Worm (Caenorhabditis elegans) whole organism, L4 larva: Measurements from ENCODE around the gene pqn-8.

Source experiments
- D1046.2 ChIP-seq: fragments of 200-800 bp; sonication (Bioruptor generic); IDR thresholded peaks from 2 replicates; pipeline ENCODE4 v1.3.6; 2022; ENCODE audit warnings: missing genetic modification characterization, missing compliant biosample characterization
- F26F4.8 ChIP-seq: fragments of 200-800 bp; sonication (Bioruptor generic); conservative IDR thresholded peaks from 2 replicates; pipeline ENCODE4 v1.3.6; 2022; ENCODE audit warnings: missing genetic modification characterization, missing compliant biosample characterization
- F44E2.7 ChIP-seq: fragments of 200-800 bp; sonication (Bioruptor generic); IDR thresholded peaks from 2 replicates; pipeline ENCODE4 v2.1.2; 2022; ENCODE audit warnings: missing genetic modification characterization, missing compliant biosample characterization
- F49E8.2 ChIP-seq: sonication (generic microtip); optimal IDR thresholded peaks from 2 replicates; lab custom pipeline; 2016; ENCODE audit warnings: missing compliant biosample characterization, mild to moderate bottlenecking, missing genetic modification characterization, borderline replicate concordance
- Y48G9A.11 ChIP-seq: fragments of 200-800 bp; sonication (Bioruptor generic); IDR thresholded peaks from 2 replicates; pipeline ENCODE4 v1.3.6; 2022; ENCODE audit warnings: missing genetic modification reagents, missing genetic modification characterization, missing compliant biosample characterization
- Y75B8A.6 ChIP-seq: fragments of 200-800 bp; sonication (Bioruptor generic); IDR thresholded peaks from 2 replicates; pipeline ENCODE4 v1.3.6; 2022; ENCODE audit warnings: missing genetic modification reagents, missing genetic modification characterization, missing compliant biosample characterization
- aha-1 ChIP-seq: fragments of 150-350 bp; peaks from one replicate; lab custom pipeline; 2014; ENCODE audit warnings: missing biosample characterization, missing genetic modification characterization
- ceh-28 ChIP-seq: fragments of 150-350 bp; optimal IDR thresholded peaks from 2 replicates; lab custom pipeline; 2014; ENCODE audit warnings: missing biosample characterization, missing genetic modification reagents, missing genetic modification characterization
- ceh-62 ChIP-seq: sonication (generic microtip); optimal IDR thresholded peaks from 2 replicates; lab custom pipeline; 2017; ENCODE audit warnings: missing biosample characterization, missing genetic modification characterization
- ctbp-1 ChIP-seq: fragments of 200-800 bp; sonication (Bioruptor generic); IDR thresholded peaks from 2 replicates; pipeline ENCODE4 v1.3.6; 2022; ENCODE audit warnings: missing genetic modification reagents, missing genetic modification characterization, missing compliant biosample characterization
- daf-8 ChIP-seq: fragments of 200-800 bp; sonication (Bioruptor generic); IDR thresholded peaks from 2 replicates; pipeline ENCODE4 v1.3.6; 2022; ENCODE audit warnings: missing genetic modification characterization, missing compliant biosample characterization
- dmd-8 ChIP-seq: fragments of 200-800 bp; sonication (Bioruptor generic); IDR thresholded peaks from 2 replicates; pipeline ENCODE4 v1.3.6; 2022; ENCODE audit warnings: missing genetic modification characterization, missing compliant biosample characterization
- dmd-9 ChIP-seq: fragments of 200-800 bp; sonication (Bioruptor generic); IDR thresholded peaks from 2 replicates; pipeline ENCODE4 v1.3.6; 2022; ENCODE audit warnings: missing genetic modification reagents, missing genetic modification characterization, missing compliant biosample characterization
- dpl-1 ChIP-seq: fragments of 150-350 bp; optimal IDR thresholded peaks from 2 replicates; lab custom pipeline; 2014; ENCODE audit warnings: missing biosample characterization, missing genetic modification reagents, missing genetic modification characterization
- egl-27 ChIP-seq: sonication (generic microtip); optimal IDR thresholded peaks from 3 replicates; lab custom pipeline; 2017; ENCODE audit warnings: missing biosample characterization, missing genetic modification reagents, missing genetic modification characterization
- fkh-10 ChIP-seq: fragments of 150-350 bp; optimal IDR thresholded peaks from 2 replicates; lab custom pipeline; 2014; ENCODE audit warnings: missing biosample characterization, missing genetic modification reagents, missing genetic modification characterization
- fos-1 ChIP-seq: fragments of 150-350 bp; optimal IDR thresholded peaks from 2 replicates; lab custom pipeline; 2014; ENCODE audit warnings: missing biosample characterization, missing genetic modification characterization
- gei-8 ChIP-seq: fragments of 200-800 bp; sonication (Bioruptor generic); optimal IDR thresholded peaks from 2 replicates; lab custom pipeline; 2018; ENCODE audit warnings: mild to moderate bottlenecking, missing genetic modification characterization, missing compliant biosample characterization
- hlh-30 ChIP-seq: sonication (generic microtip); optimal IDR thresholded peaks from 2 replicates; lab custom pipeline; 2017; ENCODE audit warnings: antibody characterized with exemption, mild to moderate bottlenecking, missing genetic modification characterization, missing compliant biosample characterization; ENCODE audit not compliant: insufficient read depth
- jun-1 ChIP-seq: fragments of 150-350 bp; optimal IDR thresholded peaks from 2 replicates; lab custom pipeline; 2014; ENCODE audit warnings: missing biosample characterization, missing genetic modification reagents, missing genetic modification characterization
- lim-7 ChIP-seq: fragments of 200-800 bp; sonication (Bioruptor generic); IDR thresholded peaks from 2 replicates; pipeline ENCODE4 v1.3.6; 2022; ENCODE audit warnings: missing genetic modification characterization, missing compliant biosample characterization
- lin-13 ChIP-seq: fragments of 150-350 bp; optimal IDR thresholded peaks from 2 replicates; lab custom pipeline; 2014; ENCODE audit warnings: missing biosample characterization, missing genetic modification reagents, missing genetic modification characterization
- lin-29 ChIP-seq: fragments of 200-800 bp; sonication (Bioruptor generic); IDR thresholded peaks from 2 replicates; pipeline ENCODE4 v1.3.6; 2022; ENCODE audit warnings: missing genetic modification reagents, missing genetic modification characterization, missing compliant biosample characterization
- lir-3 ChIP-seq: sonication (generic microtip); optimal IDR thresholded peaks from 2 replicates; lab custom pipeline; 2016; ENCODE audit warnings: mild to moderate bottlenecking, missing genetic modification characterization, missing compliant biosample characterization
- mep-1 ChIP-seq: fragments of 150-350 bp; sonication (generic microtip); optimal IDR thresholded peaks from 3 replicates; lab custom pipeline; 2014; ENCODE audit warnings: missing biosample characterization, missing genetic modification characterization
- nhr-10 ChIP-seq: fragments of 150-350 bp; optimal IDR thresholded peaks from 2 replicates; lab custom pipeline; 2014; ENCODE audit warnings: missing biosample characterization, missing genetic modification characterization
- nhr-11 ChIP-seq: fragments of 150-350 bp; optimal IDR thresholded peaks from 2 replicates; lab custom pipeline; 2014; ENCODE audit warnings: missing biosample characterization, missing genetic modification characterization
- rbr-2 ChIP-seq: sonication (generic microtip); optimal IDR thresholded peaks from 2 replicates; lab custom pipeline; 2016; ENCODE audit warnings: missing genotype, missing genetic modification characterization, missing compliant biosample characterization
- snpc-4 ChIP-seq: fragments of 150-350 bp; optimal IDR thresholded peaks from 2 replicates; lab custom pipeline; 2014; ENCODE audit warnings: missing biosample characterization, missing genetic modification characterization
- unc-130 ChIP-seq: sonication (generic microtip); optimal IDR thresholded peaks from 2 replicates; lab custom pipeline; 2016; ENCODE audit warnings: missing genetic modification reagents, missing genetic modification characterization, missing compliant biosample characterization
- unc-39 ChIP-seq: sonication (generic microtip); optimal IDR thresholded peaks from 2 replicates; lab custom pipeline; 2017; ENCODE audit warnings: missing biosample characterization, missing genetic modification characterization
- unc-62 ChIP-seq, 3 experiments: fragments of 150-350 bp in 1 of 3; sonication (generic microtip); optimal IDR thresholded peaks in 2 of 3; peaks in 1 of 3; 1 replicate in 1 of 3; 2 replicates in 2 of 3; lab custom pipeline; 2014 to 2017; ENCODE audit warnings: missing biosample characterization in 3 of 3, missing genetic modification characterization in 3 of 3, missing genetic modification reagents in 3 of 3, missing genotype in 1 of 3
- zip-2 ChIP-seq: fragments of 150-350 bp; optimal IDR thresholded peaks from 2 replicates; lab custom pipeline; 2014; ENCODE audit warnings: missing biosample characterization, missing genetic modification characterization
- ztf-11 ChIP-seq: fragments of 150-350 bp; optimal IDR thresholded peaks from 2 replicates; lab custom pipeline; 2014; ENCODE audit warnings: missing biosample characterization, missing genetic modification characterization
- ztf-7 ChIP-seq: fragments of 150-350 bp; optimal IDR thresholded peaks from 2 replicates; lab custom pipeline; 2014; ENCODE audit warnings: missing biosample characterization, missing genetic modification characterization

The pqn-8 gene

DNA sequence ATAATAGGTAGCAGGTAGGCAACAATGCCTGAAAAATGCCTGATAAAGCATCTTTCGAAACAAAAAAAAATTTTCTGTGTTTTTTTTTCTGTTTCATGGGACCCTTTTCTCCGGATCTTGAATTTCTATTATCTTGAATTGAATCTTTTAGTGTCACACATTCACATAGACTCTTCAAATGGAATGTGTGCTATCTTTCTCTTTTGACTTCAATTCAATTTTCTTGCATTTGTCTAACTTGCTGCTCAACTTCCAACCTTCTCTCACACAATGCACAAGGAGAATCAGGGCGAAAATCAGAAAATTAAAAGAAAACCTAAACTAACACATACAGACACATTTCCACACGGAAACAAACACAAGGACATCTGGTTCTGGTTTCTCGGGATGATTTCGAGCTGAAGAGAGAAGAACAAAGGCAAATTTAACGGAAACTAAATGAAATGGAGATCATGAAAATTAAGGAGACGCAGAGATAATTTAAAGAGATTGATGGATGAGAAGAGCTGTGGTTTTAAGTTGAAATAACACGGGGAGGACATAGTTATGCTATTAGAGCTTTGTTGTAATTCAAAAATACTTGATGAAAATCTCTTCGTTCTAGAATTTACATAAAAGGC is 25.5 kb downstream of the pqn-8 start:
- no peak for TF ChIP-seq D1046.2 (GFP tag; lab: Robert Waterston, UW)
- no peak for TF ChIP-seq lir-3 (tag; lab: Kevin White, UChicago)
- no peak for TF ChIP-seq unc-62 (GFP tag; optimal IDR thresholded peaks at IDR 0.05 in 1 of 2; lab: Kevin White, UChicago)
- no peak for TF ChIP-seq unc-62 (tag; optimal IDR thresholded peaks at IDR 0.05; lab: Kevin White, UChicago)
- TF ChIP-seq gei-8 (GFP tag; lab: Kevin White, UChicago): no peak
- TF ChIP-seq lin-29: no peak
- TF ChIP-seq ceh-62: no peak
- TF ChIP-seq rbr-2 (tag; lab: Kevin White, UChicago): no peak

DNA sequence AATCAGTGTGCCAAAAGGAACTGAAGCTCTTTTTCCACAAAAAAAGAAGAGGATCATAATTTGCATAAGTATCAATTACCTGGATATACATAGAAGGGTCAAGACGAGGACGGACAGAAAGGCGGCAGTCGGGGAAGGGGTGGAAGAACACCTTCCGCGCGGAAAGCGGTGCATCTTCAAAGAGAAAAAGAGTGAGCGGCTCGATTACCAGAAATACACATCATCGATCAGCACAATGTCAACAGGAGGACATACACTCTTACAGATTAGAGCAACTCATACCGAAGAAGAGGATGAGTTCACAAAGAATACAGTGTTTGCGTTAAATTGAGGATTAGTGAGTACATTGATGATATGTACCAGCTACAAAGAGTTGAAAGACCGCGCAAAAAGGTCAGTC is 28.4 kb downstream of the pqn-8 start:
- TF ChIP-seq unc-130 (GFP tag; lab: Kevin White, UChicago) (no peak), dpl-1 (GFP tag; lab: Kevin White, UChicago) (no peak), ceh-28 (tag; lab: Kevin White, UChicago) (no peak), aha-1 (tag; lab: Kevin White, UChicago) (peak; percentile 90)

DNA sequence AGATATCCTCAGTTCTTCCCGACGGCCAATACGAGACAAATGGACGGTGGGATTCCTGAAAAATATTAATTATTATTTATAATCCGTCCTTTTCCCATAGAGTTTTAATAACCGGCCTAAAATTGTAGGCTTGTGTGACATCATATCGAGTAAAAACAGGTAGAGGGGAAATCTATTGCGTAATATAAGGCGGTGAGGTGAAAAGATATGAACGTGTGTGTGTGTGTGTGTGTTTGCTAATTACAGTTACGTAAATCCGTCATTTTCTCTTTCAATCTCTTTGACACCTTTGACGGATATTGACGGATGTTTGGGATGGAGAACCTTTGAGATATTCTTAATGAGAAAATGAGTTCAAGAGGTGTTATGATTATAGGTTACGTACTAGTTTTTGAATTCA is 32.3 kb downstream of the pqn-8 start:
- TF ChIP-seq nhr-10 (tag; lab: Kevin White, UChicago): no peak
- no peak for TF ChIP-seq lir-3 (tag; lab: Kevin White, UChicago)
- TF ChIP-seq jun-1 (tag; lab: Kevin White, UChicago): no peak
- no peak for TF ChIP-seq zip-2 (tag; lab: Kevin White, UChicago)
- no peak for TF ChIP-seq F49E8.2 (tag; lab: Kevin White, UChicago)
- TF ChIP-seq ztf-7 (tag; lab: Kevin White, UChicago): no peak
- TF ChIP-seq lim-7 (GFP tag; lab: Robert Waterston, UW): no peak
- no peak for TF ChIP-seq fkh-10
- no peak for TF ChIP-seq lin-13 (GFP tag; lab: Kevin White, UChicago)
- no peak for TF ChIP-seq daf-8
- no peak for TF ChIP-seq Y48G9A.11
- no peak for TF ChIP-seq unc-39
- no peak for TF ChIP-seq hlh-30 (tag; lab: Kevin White, UChicago)
- no peak for TF ChIP-seq dmd-8
- TF ChIP-seq egl-27 (tag; lab: Kevin White, UChicago): no peak
- TF ChIP-seq F44E2.7 (GFP tag; lab: Robert Waterston, UW): no peak

DNA sequence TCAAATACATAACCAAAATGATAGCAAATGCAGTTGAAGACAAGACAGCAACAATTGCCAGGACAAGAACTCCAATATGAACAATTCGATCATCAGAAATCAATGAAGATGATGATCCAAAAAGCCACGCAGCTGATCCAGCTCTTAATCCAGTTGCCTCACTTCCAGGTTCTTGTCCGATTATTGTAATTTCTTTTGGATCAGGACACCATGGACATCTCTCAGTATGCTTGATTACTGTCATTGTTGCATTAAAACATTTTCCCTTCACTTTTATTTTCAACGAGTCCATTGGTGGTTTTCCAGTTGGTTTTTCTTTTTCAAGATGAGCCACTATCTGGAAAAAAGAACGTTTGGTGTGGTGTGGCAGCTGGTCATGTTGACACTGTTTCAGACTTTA is 33.4 kb downstream of the pqn-8 start:
- TF ChIP-seq Y48G9A.11 (no peak), lim-7 (GFP tag; lab: Robert Waterston, UW) (no peak), mep-1 (tag; lab: Kevin White, UChicago) (no peak), ztf-7 (tag; lab: Kevin White, UChicago) (no peak), zip-2 (tag; lab: Kevin White, UChicago) (no peak), aha-1 (tag; lab: Kevin White, UChicago) (peak; percentile 70), Y75B8A.6 (GFP tag; lab: Robert Waterston, UW) (no peak), snpc-4 (tag; lab: Kevin White, UChicago) (no peak), ctbp-1 (GFP tag; lab: Robert Waterston, UW) (no peak), dmd-9 (GFP tag; lab: Robert Waterston, UW) (no peak), F49E8.2 (tag; lab: Kevin White, UChicago) (no peak), ztf-11 (tag; lab: Kevin White, UChicago) (no peak), fos-1 (tag; lab: Kevin White, UChicago) (no peak), nhr-11 (tag; lab: Kevin White, UChicago) (no peak), unc-62 (GFP tag; optimal IDR thresholded peaks at IDR 0.05 in 1 of 2; lab: Kevin White, UChicago) (peak in 1 of 2 experiments; percentile 57), unc-62 (tag; optimal IDR thresholded peaks at IDR 0.05; lab: Kevin White, UChicago) (no peak), F26F4.8 (no peak), ceh-28 (tag; lab: Kevin White, UChicago) (no peak)
